Worm (Caenorhabditis elegans): ENCODE results near the gene lgc-41.

lgc-41 gene

DNA sequence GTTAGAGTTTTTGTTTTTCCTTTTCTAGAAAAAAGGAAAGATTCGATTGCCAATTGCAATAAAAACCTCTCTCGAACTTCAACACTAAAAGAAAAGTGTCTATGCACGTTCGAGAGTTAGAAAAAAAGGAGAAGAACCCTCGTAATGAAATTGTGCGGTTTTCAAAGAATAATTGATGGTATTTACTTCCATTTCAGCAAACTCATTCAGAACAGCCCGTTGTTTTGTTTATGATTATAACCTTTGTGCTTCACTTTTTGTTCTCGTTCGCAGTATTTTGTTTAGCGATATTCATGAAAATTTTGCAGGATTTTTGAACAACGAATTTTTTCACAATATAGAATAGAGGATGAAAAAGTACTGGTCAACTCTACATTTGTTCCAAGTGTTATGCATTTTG is at the start of gene lgc-41:
TSS of gene lgc-41 (plus strand) at position 301 of the 400 bp plus-strand sequence.
- TF ChIP-seq nhr-2 (tag; optimal IDR thresholded peaks at IDR 0.05) = no peak
- no peak for TF ChIP-seq ham-2 (GFP tag; optimal IDR thresholded peaks at IDR 0.05)
- TF ChIP-seq nhr-237 (tag; optimal IDR thresholded peaks at IDR 0.05) = no peak
- TF ChIP-seq drap-1 (GFP tag; optimal IDR thresholded peaks at IDR 0.05) = no peak
- TF ChIP-seq lin-13 (tag; optimal IDR thresholded peaks at IDR 0.05) = no peak
- no peak for TF ChIP-seq ceh-83 (GFP tag; optimal IDR thresholded peaks at IDR 0.05)
- TF ChIP-seq sptf-1 (tag; optimal IDR thresholded peaks at IDR 0.05) = no peak
- no peak for TF ChIP-seq hlh-1 (tag; optimal IDR thresholded peaks at IDR 0.05)
- no peak for TF ChIP-seq nhr-76 (tag; optimal IDR thresholded peaks at IDR 0.05)
- TF ChIP-seq elt-3 (tag; optimal IDR thresholded peaks at IDR 0.05) = no peak
- TF ChIP-seq lsy-2 (tag; optimal IDR thresholded peaks at IDR 0.05) = no peak

DNA sequence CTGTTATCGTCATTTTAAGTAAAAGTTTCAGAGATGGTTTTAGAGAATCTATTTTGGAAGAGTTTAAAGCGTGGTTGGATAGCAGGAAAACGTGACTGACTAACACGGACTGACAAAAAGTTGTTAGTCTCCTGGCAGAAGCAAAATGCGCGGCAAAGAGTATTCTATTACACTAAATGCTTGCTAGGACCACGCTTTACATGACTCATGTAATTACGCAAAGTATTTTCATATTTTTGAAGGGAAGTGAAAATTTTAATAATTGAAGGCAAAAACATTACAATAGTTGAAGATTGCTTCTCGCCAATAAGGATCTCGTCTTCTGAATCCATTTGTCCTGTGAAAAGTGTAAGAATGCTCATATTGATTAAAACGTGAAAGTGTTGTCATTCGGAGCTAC is 47.9 kb upstream of the lgc-41 start, which contains the start of gene gur-3:
TSS of gene gur-3 (minus strand) at position 101 of the 400 bp plus-strand sequence.
- TF ChIP-seq ham-2 (GFP tag; optimal IDR thresholded peaks at IDR 0.05) = no peak

ce11 chrX:10406850-10407249 is 47.2 kb upstream of the lgc-41 start, which contains the start of gene ZC504.1:
ZC504.1 (plus strand) TSS chrX:10407150.
- TF ChIP-seq ces-1 (GFP tag; optimal IDR thresholded peaks at IDR 0.05) (no peak), ham-2 (GFP tag; optimal IDR thresholded peaks at IDR 0.05) (no peak), bed-3 (GFP tag; optimal IDR thresholded peaks at IDR 0.05) (no peak), lsy-2 (tag; optimal IDR thresholded peaks at IDR 0.05) (no peak), snpc-4 (tag; optimal IDR thresholded peaks at IDR 0.05) (no peak), nhr-28 (tag; optimal IDR thresholded peaks at IDR 0.05) (no peak), cnd-1 (tag; optimal IDR thresholded peaks at IDR 0.05) (no peak), nhr-2 (tag; optimal IDR thresholded peaks at IDR 0.05) (no peak), hlh-1 (tag; optimal IDR thresholded peaks at IDR 0.05) (no peak), ztf-11 (tag; optimal IDR thresholded peaks at IDR 0.05) (no peak), elt-1 (tag; optimal IDR thresholded peaks at IDR 0.05; ENCODE audit: borderline replicate concordance, insufficient read depth) (no peak), ceh-39 (tag; optimal IDR thresholded peaks at IDR 0.05) (no peak), M03D4.4 (tag; optimal IDR thresholded peaks at IDR 0.05) (no peak), tbx-8 (GFP tag; optimal IDR thresholded peaks at IDR 0.05) (no peak)

- TF ChIP-seq ztf-11 (tag; optimal IDR thresholded peaks at IDR 0.05) = no peak
- TF ChIP-seq sptf-1 (tag; optimal IDR thresholded peaks at IDR 0.05) = no peak
- no peak for TF ChIP-seq unc-39 (tag; optimal IDR thresholded peaks at IDR 0.05)
- no peak for TF ChIP-seq ceh-83 (GFP tag; optimal IDR thresholded peaks at IDR 0.05)
- TF ChIP-seq nhr-12 (tag; optimal IDR thresholded peaks at IDR 0.05) = no peak
- TF ChIP-seq mep-1 (tag; optimal IDR thresholded peaks at IDR 0.05) = no peak
- TF ChIP-seq bed-3 (GFP tag; optimal IDR thresholded peaks at IDR 0.05) = no peak
- peak; percentile 96 for TF ChIP-seq unc-62 (GFP tag; optimal IDR thresholded peaks at IDR 0.05)
- no peak for TF ChIP-seq nhr-237 (tag; optimal IDR thresholded peaks at IDR 0.05)
- TF ChIP-seq unc-120 (tag; optimal IDR thresholded peaks at IDR 0.05; ENCODE audit: poor library complexity, severe bottlenecking) = peak; percentile 80
- no peak for TF ChIP-seq mls-2 (tag; optimal IDR thresholded peaks at IDR 0.05)
- no peak for TF ChIP-seq hlh-1 (tag; optimal IDR thresholded peaks at IDR 0.05)
- no peak for TF ChIP-seq lin-32 (GFP tag; optimal IDR thresholded peaks at IDR 0.05)
- TF ChIP-seq snpc-4 (tag; optimal IDR thresholded peaks at IDR 0.05) = no peak
- no peak for TF ChIP-seq ceh-39 (tag; optimal IDR thresholded peaks at IDR 0.05)
- TF ChIP-seq ceh-43 (GFP tag; optimal IDR thresholded peaks at IDR 0.05) = no peak
- no peak for TF ChIP-seq blmp-1 (tag; optimal IDR thresholded peaks at IDR 0.05)
Measured at ce11 chrX:10410539-10410938, 43.5 kb upstream of the lgc-41 start.

DNA sequence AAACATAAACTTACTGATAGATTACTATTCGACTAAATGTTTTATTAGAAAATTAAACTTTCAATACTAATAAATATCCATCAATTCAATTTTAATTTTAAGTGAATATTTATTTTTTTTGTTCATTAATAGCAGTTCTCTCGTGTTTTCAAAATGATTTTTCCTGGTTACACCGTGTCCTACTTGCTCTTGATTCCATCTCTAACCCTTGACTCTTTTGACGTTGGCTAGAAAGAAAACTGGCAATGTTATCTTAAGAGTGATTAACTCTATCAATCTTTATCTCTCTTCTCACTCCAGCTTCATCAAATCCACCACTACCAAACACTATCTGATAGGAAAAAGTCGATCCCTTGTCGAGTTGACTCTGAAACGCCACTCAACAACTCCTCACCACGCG is 41.6 kb upstream of the lgc-41 start, which contains the start of gene acr-8:
TSS of gene acr-8 (plus strand) at position 301 of the 400 bp plus-strand sequence.
- TF ChIP-seq nhr-76 (tag; optimal IDR thresholded peaks at IDR 0.05) (no peak), drap-1 (GFP tag; optimal IDR thresholded peaks at IDR 0.05) (no peak)

DNA sequence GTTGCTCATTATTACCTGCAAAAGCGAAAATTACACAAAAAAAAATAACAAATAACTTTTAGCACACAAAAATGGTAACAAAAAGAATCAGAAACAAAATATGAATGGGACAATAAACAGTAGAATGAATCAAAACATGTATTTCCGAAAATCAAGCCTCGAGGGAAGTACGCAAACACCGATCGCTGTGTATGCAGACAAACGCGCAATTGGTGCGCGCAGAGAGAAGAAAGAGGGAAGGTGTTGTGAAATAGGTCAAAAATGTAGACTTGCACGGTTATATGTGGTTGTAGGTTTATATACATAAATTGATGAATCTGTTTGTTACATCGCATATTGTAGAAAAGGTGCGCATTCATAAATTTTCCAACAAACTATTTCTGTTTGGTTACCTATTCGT is 34.3 kb upstream of the lgc-41 start, which contains the start of gene cdk-11.2:
TSS of gene cdk-11.2 (minus strand) at position 23 of the 400 bp plus-strand sequence.
- TF ChIP-seq nhr-12 (tag; optimal IDR thresholded peaks at IDR 0.05) (no peak), cnd-1 (tag; optimal IDR thresholded peaks at IDR 0.05) (peak; percentile 13), blmp-1 (tag; optimal IDR thresholded peaks at IDR 0.05) (no peak), flh-1 (GFP tag; optimal IDR thresholded peaks at IDR 0.05) (no peak), lin-13 (tag; optimal IDR thresholded peaks at IDR 0.05) (peak; percentile 51), nhr-237 (tag; optimal IDR thresholded peaks at IDR 0.05) (peak; percentile 31), ceh-39 (tag; optimal IDR thresholded peaks at IDR 0.05) (peak; percentile 40), nhr-2 (tag; optimal IDR thresholded peaks at IDR 0.05) (no peak), ceh-43 (GFP tag; optimal IDR thresholded peaks at IDR 0.05) (no peak), drap-1 (GFP tag; optimal IDR thresholded peaks at IDR 0.05) (no peak), pha-4 (tag; optimal IDR thresholded peaks at IDR 0.05) (peak; percentile 28), snpc-4 (tag; optimal IDR thresholded peaks at IDR 0.05) (no peak), ceh-83 (GFP tag; optimal IDR thresholded peaks at IDR 0.05) (no peak), lsy-2 (tag; optimal IDR thresholded peaks at IDR 0.05) (peak; percentile 33), unc-120 (tag; optimal IDR thresholded peaks at IDR 0.05; ENCODE audit: poor library complexity, severe bottlenecking) (peak; percentile 21), ces-1 (GFP tag; optimal IDR thresholded peaks at IDR 0.05) (peak; percentile 21), mep-1 (tag; optimal IDR thresholded peaks at IDR 0.05) (peak; percentile 63), unc-39 (tag; optimal IDR thresholded peaks at IDR 0.05) (no peak)

All from whole organism, mixed stage, embryonic.